Fruit fly (Drosophila melanogaster) whole organism, embryonic: ENCODE measurements around the gene CG5096.

Source experiments
- CG10431 ChIP-seq: fragments of 200-800 bp; sonication (Bioruptor generic); optimal IDR thresholded peaks from 3 replicates; lab custom pipeline; 2018; ENCODE audit warnings: missing biosample characterization, mild to moderate bottlenecking, missing genetic modification characterization
- CG13123 ChIP-seq: fragments of 200-800 bp; sonication (Bioruptor generic); optimal IDR thresholded peaks from 2 replicates; lab custom pipeline; 2016; ENCODE audit warnings: missing biosample characterization, missing genetic modification characterization
- CG13894 ChIP-seq: fragments of 200-800 bp; sonication (Bioruptor generic); optimal IDR thresholded peaks from 3 replicates; lab custom pipeline; 2018; ENCODE audit warnings: missing biosample characterization, mild to moderate bottlenecking, missing genetic modification characterization, moderate library complexity
- CG1602 ChIP-seq: fragments of 200-800 bp; sonication (Bioruptor generic); optimal IDR thresholded peaks from 3 replicates; lab custom pipeline; 2016; ENCODE audit warnings: missing biosample characterization, missing genetic modification characterization
- CG16815 ChIP-seq: fragments of 200-800 bp; sonication (Bioruptor generic); optimal IDR thresholded peaks from 3 replicates; lab custom pipeline; 2017; ENCODE audit warnings: missing biosample characterization, mild to moderate bottlenecking, missing genetic modification characterization
- CG17385 ChIP-seq: fragments of 200-800 bp; sonication (Bioruptor generic); optimal IDR thresholded peaks from 3 replicates; lab custom pipeline; 2018; ENCODE audit warnings: missing biosample characterization, mild to moderate bottlenecking, missing genetic modification characterization
- CG17829 ChIP-seq: fragments of 200-800 bp; optimal IDR thresholded peaks from 2 replicates; lab custom pipeline; 2019; ENCODE audit warnings: missing biosample characterization, mild to moderate bottlenecking, missing genetic modification characterization, moderate library complexity
- CG18011 ChIP-seq: fragments of 200-800 bp; sonication (Bioruptor generic); optimal IDR thresholded peaks from 2 replicates; lab custom pipeline; 2017; ENCODE audit warnings: missing biosample characterization, missing genetic modification characterization, mild to moderate bottlenecking, moderate library complexity, missing genotype
- CG18599 ChIP-seq: fragments of 200-800 bp; sonication (Bioruptor generic); optimal IDR thresholded peaks from 3 replicates; lab custom pipeline; 2017; ENCODE audit warnings: missing biosample characterization, missing genetic modification characterization, mild to moderate bottlenecking, moderate library complexity, missing genetic modification reagents
- CG2199 ChIP-seq: fragments of 200-800 bp; sonication (Bioruptor generic); IDR thresholded peaks from 3 replicates; pipeline ENCODE4 v1.3.6; 2022; ENCODE audit warnings: missing biosample characterization, missing genetic modification characterization
- CG4328 ChIP-seq: fragments of 200-800 bp; sonication (Bioruptor generic); optimal IDR thresholded peaks from 3 replicates; lab custom pipeline; 2017; ENCODE audit warnings: missing biosample characterization, missing genetic modification reagents, missing genetic modification characterization
- CG4730 ChIP-seq: fragments of 200-800 bp; sonication (Bioruptor generic); IDR thresholded peaks from 2 replicates; pipeline ENCODE4 v1.3.6; 2022; ENCODE audit warnings: missing biosample characterization, missing genetic modification characterization
- CG4820 ChIP-seq: fragments of 200-800 bp; sonication (Bioruptor generic); optimal IDR thresholded peaks from 3 replicates; lab custom pipeline; 2016; ENCODE audit warnings: missing biosample characterization, missing genetic modification characterization
- CG5245 ChIP-seq: fragments of 200-800 bp; sonication (Bioruptor generic); optimal IDR thresholded peaks from 3 replicates; lab custom pipeline; 2016; ENCODE audit warnings: missing biosample characterization, missing genetic modification characterization
- CG6272 ChIP-seq: fragments of 200-800 bp; sonication (Bioruptor generic); IDR thresholded peaks from 2 replicates; pipeline ENCODE4 v1.3.6; 2022; ENCODE audit warnings: missing biosample characterization, missing genetic modification characterization
- CG6689 ChIP-seq: fragments of 200-800 bp; sonication (Bioruptor generic); IDR thresholded peaks from 2 replicates; pipeline ENCODE4 v1.3.6; 2022; ENCODE audit warnings: missing biosample characterization, missing genetic modification characterization
- CG7839 ChIP-seq: fragments of 200-800 bp; sonication (Bioruptor generic); optimal IDR thresholded peaks from 3 replicates; lab custom pipeline; 2018; ENCODE audit warnings: missing biosample characterization, mild to moderate bottlenecking, missing genetic modification characterization, moderate library complexity
- CG8944 ChIP-seq: fragments of 200-800 bp; sonication (Bioruptor generic); optimal IDR thresholded peaks from 3 replicates; lab custom pipeline; 2016; ENCODE audit warnings: missing biosample characterization, missing genetic modification characterization
- CG9437 ChIP-seq: fragments of 200-800 bp; sonication (Bioruptor generic); optimal IDR thresholded peaks from 2 replicates; lab custom pipeline; 2018; ENCODE audit warnings: missing biosample characterization, mild to moderate bottlenecking, missing genetic modification characterization
- CG9727 ChIP-seq: fragments of 200-800 bp; sonication (Bioruptor generic); optimal IDR thresholded peaks from 3 replicates; lab custom pipeline; 2017; ENCODE audit warnings: missing biosample characterization, mild to moderate bottlenecking, missing genetic modification characterization
- CG9876 ChIP-seq: fragments of 200-800 bp; sonication (Bioruptor generic); optimal IDR thresholded peaks from 2 replicates; lab custom pipeline; 2016; ENCODE audit warnings: missing biosample characterization, missing genetic modification characterization
- GATAe ChIP-seq: fragments of 200-800 bp; sonication (Bioruptor generic); conservative IDR thresholded peaks from 2 replicates; pipeline ENCODE4 v1.3.6; 2022; ENCODE audit warnings: missing biosample characterization, missing genetic modification characterization
- HHEX ChIP-seq: fragments of 200-800 bp; sonication (Bioruptor generic); optimal IDR thresholded peaks from 3 replicates; lab custom pipeline; 2017; ENCODE audit warnings: missing biosample characterization, mild to moderate bottlenecking, missing genetic modification characterization, missing genetic modification reagents
- HLH4C ChIP-seq: fragments of 200-800 bp; sonication (Bioruptor generic); IDR thresholded peaks from 3 replicates; pipeline ENCODE4 v1.3.6; 2022; ENCODE audit warnings: missing biosample characterization, missing genetic modification characterization; ENCODE audit not compliant: partially characterized antibody
- HmgD ChIP-seq: fragments of 200-800 bp; sonication (Bioruptor generic); optimal IDR thresholded peaks from 3 replicates; lab custom pipeline; 2016; ENCODE audit warnings: missing biosample characterization, missing genetic modification characterization
- Hmr ChIP-seq: fragments of 200-800 bp; sonication (Bioruptor generic); optimal IDR thresholded peaks from 3 replicates; lab custom pipeline; 2017; ENCODE audit warnings: mild to moderate bottlenecking, missing biosample characterization, missing genetic modification reagents, missing genetic modification characterization
- Lpt ChIP-seq: fragments of >200 bp; optimal IDR thresholded peaks from 2 replicates; lab custom pipeline; 2018; ENCODE audit warnings: missing biosample characterization, missing genetic modification characterization
- Med ChIP-seq: fragments of 200-800 bp; sonication (Bioruptor generic); peaks from one replicate; lab custom pipeline; 2016; ENCODE audit warnings: missing biosample characterization, missing genetic modification characterization, mild to moderate bottlenecking, inconsistent platforms, moderate library complexity
- Nf-YA ChIP-seq: fragments of 200-800 bp; sonication (Bioruptor generic); IDR thresholded peaks from 2 replicates; pipeline ENCODE4 v1.3.6; 2022; ENCODE audit warnings: missing biosample characterization, missing genetic modification characterization
- Oli ChIP-seq: fragments of 200-800 bp; sonication (Bioruptor generic); optimal IDR thresholded peaks from 2 replicates; lab custom pipeline; 2018; ENCODE audit warnings: missing biosample characterization, mild to moderate bottlenecking, missing genetic modification characterization, moderate library complexity
- Rfx ChIP-seq: fragments of 200-800 bp; sonication (Bioruptor generic); IDR thresholded peaks from 2 replicates; pipeline ENCODE4 v1.3.6; 2022; ENCODE audit warnings: missing biosample characterization, missing genetic modification characterization
- Rx ChIP-seq: fragments of 200-800 bp; sonication (Bioruptor generic); IDR thresholded peaks from 2 replicates; pipeline ENCODE4 v1.3.6; 2022; ENCODE audit warnings: missing biosample characterization, missing genetic modification characterization
- Side ChIP-seq: fragments of 200-800 bp; sonication (Bioruptor generic); optimal IDR thresholded peaks from 2 replicates; lab custom pipeline; 2016; ENCODE audit warnings: missing biosample characterization, missing genetic modification characterization
- Sox102F ChIP-seq: fragments of 200-800 bp; sonication (Bioruptor generic); optimal IDR thresholded peaks from 2 replicates; lab custom pipeline; 2018; ENCODE audit warnings: missing biosample characterization, mild to moderate bottlenecking, missing genetic modification characterization, moderate library complexity
- Stat92E ChIP-seq, 3 experiments: fragments of >200 bp in 2 of 3; fragments of 200-800 bp in 1 of 3; sonication (Bioruptor generic) in 1 of 3; optimal IDR thresholded peaks; 2 replicates each; lab custom pipeline; 2017 to 2019; ENCODE audit warnings: missing biosample characterization in 3 of 3, missing genetic modification characterization in 3 of 3, mild to moderate bottlenecking in 1 of 3, moderate library complexity in 1 of 3
- Taf1 ChIP-seq: fragments of 200-800 bp; sonication (Bioruptor generic); IDR thresholded peaks from 2 replicates; pipeline ENCODE4 v1.3.6; 2022; ENCODE audit warnings: missing biosample characterization, missing genetic modification characterization
- Usf ChIP-seq: fragments of 200-800 bp; sonication (Bioruptor generic); optimal IDR thresholded peaks from 2 replicates; lab custom pipeline; 2017; ENCODE audit warnings: missing genotype, missing biosample characterization, missing genetic modification characterization
- chm ChIP-seq: fragments of 200-800 bp; sonication (Bioruptor generic); IDR thresholded peaks from 2 replicates; pipeline ENCODE4 v1.3.6; 2022; ENCODE audit warnings: missing biosample characterization, missing genetic modification characterization
- corto ChIP-seq: fragments of 200-800 bp; sonication (Bioruptor generic); optimal IDR thresholded peaks from 2 replicates; lab custom pipeline; 2016; ENCODE audit warnings: missing biosample characterization, mild to moderate bottlenecking, missing genetic modification characterization, moderate library complexity
- crp ChIP-seq, 2 experiments: fragments of 200-800 bp; sonication (Bioruptor generic); optimal IDR thresholded peaks; 2 replicates in 1 of 2; 3 replicates in 1 of 2; lab custom pipeline; 2017; ENCODE audit warnings: missing biosample characterization in 2 of 2, missing genetic modification characterization in 2 of 2, mild to moderate bottlenecking in 1 of 2, moderate library complexity in 1 of 2
- ewg ChIP-seq: fragments of 200-800 bp; sonication (Bioruptor generic); optimal IDR thresholded peaks from 3 replicates; lab custom pipeline; 2017; ENCODE audit warnings: mild to moderate bottlenecking, missing biosample characterization, missing genetic modification reagents, missing genetic modification characterization
- eyg ChIP-seq: fragments of 200-800 bp; sonication (Bioruptor generic); optimal IDR thresholded peaks from 3 replicates; lab custom pipeline; 2016; ENCODE audit warnings: missing biosample characterization, missing genetic modification characterization
- klu ChIP-seq: fragments of 200-800 bp; sonication (Bioruptor generic); IDR thresholded peaks from 2 replicates; pipeline ENCODE4 v1.3.6; 2022; ENCODE audit warnings: missing biosample characterization, missing genetic modification characterization
- maf-S ChIP-seq: fragments of 200-800 bp; sonication (Bioruptor generic); optimal IDR thresholded peaks from 2 replicates; lab custom pipeline; 2016; ENCODE audit warnings: missing biosample characterization, missing genetic modification characterization
- run ChIP-seq: fragments of 200-800 bp; sonication (Bioruptor generic); optimal IDR thresholded peaks from 3 replicates; lab custom pipeline; 2018; ENCODE audit warnings: missing biosample characterization, mild to moderate bottlenecking, missing genetic modification characterization
- slou ChIP-seq: fragments of 200-800 bp; sonication (Bioruptor generic); optimal IDR thresholded peaks from 3 replicates; lab custom pipeline; 2016; ENCODE audit warnings: missing biosample characterization, missing genetic modification characterization
- tll ChIP-seq, 2 experiments: fragments of 200-800 bp in 1 of 2; fragments of >200 bp in 1 of 2; sonication (Bioruptor generic) in 1 of 2; optimal IDR thresholded peaks; 2 replicates each; lab custom pipeline; 2017 to 2019; ENCODE audit warnings: missing biosample characterization in 2 of 2, missing genetic modification characterization in 2 of 2, mild to moderate bottlenecking in 1 of 2, moderate library complexity in 1 of 2
- tna ChIP-seq: fragments of 200-800 bp; sonication (Bioruptor generic); IDR thresholded peaks from 2 replicates; pipeline ENCODE4 v1.3.6; 2022; ENCODE audit warnings: missing biosample characterization, missing genetic modification characterization; ENCODE audit not compliant: partially characterized antibody
- trh ChIP-seq: fragments of 200-800 bp; sonication (Bioruptor generic); optimal IDR thresholded peaks from 2 replicates; lab custom pipeline; 2016; ENCODE audit warnings: missing biosample characterization, missing genetic modification characterization
- vnd ChIP-seq: fragments of 200-800 bp; sonication (Bioruptor generic); IDR thresholded peaks from 3 replicates; pipeline ENCODE4 v1.3.6; 2022; ENCODE audit warnings: missing biosample characterization, missing genetic modification characterization; ENCODE audit not compliant: partially characterized antibody

The CG5096 gene

dm6 chr2L:10334854-10335277 lies 47.2 kb upstream of the CG5096 start:
- TF ChIP-seq CG9876 (GFP tag; lab: Kevin White, UChicago) = no peak
- TF ChIP-seq chm = no peak; the same call in 1 of the 2 replicates
- TF ChIP-seq HmgD (GFP tag; lab: Kevin White, UChicago) = peak; percentile 11
- no peak for TF ChIP-seq CG8944 (GFP tag; lab: Kevin White, UChicago)
- TF ChIP-seq Med (GFP tag; lab: Kevin White, UChicago) = peak; percentile 93
- peak; percentile 90 for TF ChIP-seq Hmr (GFP tag; lab: Kevin White, UChicago)
- TF ChIP-seq run (tag; lab: Kevin White, UChicago) = no peak
- TF ChIP-seq CG2199 = peak; percentile 86; the same call in 2 of the 3 replicates
- TF ChIP-seq Lpt (GFP tag; lab: Kevin White, UChicago) = no peak
- TF ChIP-seq Side = peak; percentile 67
- peak; percentile 84 for TF ChIP-seq CG18599 (GFP tag; lab: Kevin White, UChicago)
- peak; percentile 30 for TF ChIP-seq CG13123 (GFP tag; lab: Kevin White, UChicago)
- TF ChIP-seq eyg (GFP tag; lab: Kevin White, UChicago) = peak; percentile 16
- TF ChIP-seq CG13894 = peak; percentile 93
- no peak for TF ChIP-seq corto
- no peak for TF ChIP-seq Nf-YA (GFP tag; lab: Robert Waterston, UW)
- TF ChIP-seq Rx = no peak
- peak; percentile 2 for TF ChIP-seq CG4820
- TF ChIP-seq Taf1 (GFP tag; lab: Robert Waterston, UW) = 0 out of 2 replicates have a peak, but pooled peaks have one; percentile 24
- peak; percentile 93 for TF ChIP-seq GATAe (GFP tag; lab: Robert Waterston, UW)
- no peak; the same call in 2 of the 3 replicates for TF ChIP-seq vnd (GFP tag; lab: Robert Waterston, UW)
- TF ChIP-seq Rfx = peak; percentile 75
- TF ChIP-seq CG9437 = no peak
- TF ChIP-seq trh (GFP tag; lab: Kevin White, UChicago) = no peak
- peak in 1 of 3 experiments; percentile 33 for TF ChIP-seq Stat92E (GFP tag; optimal IDR thresholded peaks at IDR 0.05; lab: Kevin White, UChicago)
- no peak for TF ChIP-seq CG6272
- no peak for TF ChIP-seq tll (GFP tag; optimal IDR thresholded peaks at IDR 0.05; lab: Kevin White, UChicago)
- peak; percentile 26 for TF ChIP-seq ewg
- TF ChIP-seq CG6689 (GFP tag; lab: Robert Waterston, UW) = peak; percentile 32; the same call in 1 of the 2 replicates
- TF ChIP-seq crp (GFP tag; optimal IDR thresholded peaks at IDR 0.05; lab: Kevin White, UChicago) = no peak
- TF ChIP-seq HHEX (GFP tag; lab: Kevin White, UChicago) = peak; percentile 78
- TF ChIP-seq maf-S = peak; percentile 41
- TF ChIP-seq CG10431 (GFP tag; lab: Kevin White, UChicago) = peak; percentile 74
- no peak for TF ChIP-seq slou
- TF ChIP-seq Sox102F (GFP tag; lab: Kevin White, UChicago) = no peak
- TF ChIP-seq Oli (tag; lab: Kevin White, UChicago) = no peak
- no peak for TF ChIP-seq CG5245
- no peak for TF ChIP-seq klu
- TF ChIP-seq CG1602 = no peak
- no peak for TF ChIP-seq CG4730
- peak; percentile 14 for TF ChIP-seq CG7839
- TF ChIP-seq CG16815 (GFP tag; lab: Kevin White, UChicago) = no peak
- peak; percentile 48; the same call in 1 of the 2 replicates for TF ChIP-seq tna (GFP tag; lab: Robert Waterston, UW)
- TF ChIP-seq CG9727 (GFP tag; lab: Kevin White, UChicago) = peak; percentile 57
- peak; percentile 34 for TF ChIP-seq CG18011 (GFP tag; lab: Kevin White, UChicago)
- TF ChIP-seq CG17385 (GFP tag; lab: Kevin White, UChicago) = peak; percentile 64
- TF ChIP-seq HLH4C (GFP tag; lab: Robert Waterston, UW) = no peak
- peak; percentile 63 for TF ChIP-seq CG17829 (tag; lab: Kevin White, UChicago)
- peak; percentile 88 for TF ChIP-seq CG4328 (GFP tag; lab: Kevin White, UChicago)
- no peak for TF ChIP-seq Usf (GFP tag; lab: Kevin White, UChicago)
